Fruit fly (Drosophila melanogaster): Measurements from ENCODE around the gene CG5953.

dm6 chr2L:16540773-16541172 lies 8.1 kb upstream of the CG5953 start:
- TF ChIP-seq CG8478 (optimal IDR thresholded peaks at IDR 0.05) (no peak), CTCF (optimal IDR thresholded peaks at IDR 0.05) (no peak)

Data from S2 (cell line).